Worm (Caenorhabditis elegans) whole organism, L4/young adult: ENCODE data around the gene flp-11.

Experiments used
- W03F9.2 ChIP-seq: fragments of 150-350 bp; optimal IDR thresholded peaks from 2 replicates; lab custom pipeline; 2014; ENCODE audit warnings: missing biosample characterization, missing genetic modification characterization
- dao-5 ChIP-seq: sonication (generic microtip); optimal IDR thresholded peaks from 2 replicates; lab custom pipeline; 2016; ENCODE audit warnings: missing genotype, missing genetic modification characterization, moderate library complexity, missing compliant biosample characterization
- him-1 ChIP-seq: sonication (generic microtip); optimal IDR thresholded peaks from 2 replicates; lab custom pipeline; 2016; ENCODE audit warnings: missing genotype, missing genetic modification reagents, missing genetic modification characterization, missing compliant biosample characterization

- TF ChIP-seq him-1 (tag; lab: Kevin White, UChicago), result no peak
- no peak for TF ChIP-seq dao-5 (tag; lab: Kevin White, UChicago)
- no peak for TF ChIP-seq W03F9.2 (tag; lab: Kevin White, UChicago)
Observed at ce11 chrX:4727388-4727787, 49.5 kb upstream of the flp-11 start, which contains the start of gene acc-3.
